Worm (Caenorhabditis elegans): ENCODE measurements around the gene srbc-40.

DNA sequence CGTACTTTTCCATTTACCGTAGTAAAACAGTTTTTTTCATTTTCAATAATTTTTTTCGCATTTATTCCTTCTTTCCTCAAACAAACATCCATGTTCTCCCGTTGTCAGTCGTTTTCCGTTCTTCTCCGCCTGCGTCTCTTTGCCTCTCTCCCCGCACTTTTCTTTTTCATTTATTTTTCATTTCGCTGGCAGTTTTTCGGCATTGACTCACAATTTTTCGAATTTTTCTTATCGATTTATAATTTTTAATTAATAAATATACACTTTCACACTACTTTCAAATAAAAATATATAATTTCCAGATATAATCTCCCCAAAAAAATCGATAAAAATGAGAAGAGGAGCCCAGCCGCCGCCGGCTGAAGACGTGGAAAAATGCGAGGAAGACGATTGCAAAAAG is 32.2 kb downstream of the srbc-40 start, which contains the start of gene H25P19.1:
- no peak for TF ChIP-seq lir-3 (tag; optimal IDR thresholded peaks at IDR 0.05; ENCODE audit: poor library complexity)
- TF ChIP-seq hlh-17 (GFP tag; optimal IDR thresholded peaks at IDR 0.05; ENCODE audit: borderline replicate concordance), result no peak
- TF ChIP-seq snpc-4 (tag; optimal IDR thresholded peaks at IDR 0.05), result no peak
- no peak for TF ChIP-seq lin-15B (tag; optimal IDR thresholded peaks at IDR 0.05)
- TF ChIP-seq swsn-7 (tag; optimal IDR thresholded peaks at IDR 0.05), result no peak
- no peak for TF ChIP-seq efl-1 (optimal IDR thresholded peaks at IDR 0.05)
- TF ChIP-seq efl-1 (GFP tag; optimal IDR thresholded peaks at IDR 0.05 in 1 of 2), result no peak
- no peak for TF ChIP-seq jun-1 (tag; optimal IDR thresholded peaks at IDR 0.05)
- no peak for TF ChIP-seq ceh-8 (GFP tag; optimal IDR thresholded peaks at IDR 0.05)
- TF ChIP-seq dpl-1 (GFP tag; optimal IDR thresholded peaks at IDR 0.05), result no peak

Measured in whole organism, L1 larva.